Worm (Caenorhabditis elegans) whole organism, L4/young adult: ENCODE results near the gene K11D12.8.

Source experiments
- W03F9.2 ChIP-seq: fragments of 150-350 bp; optimal IDR thresholded peaks from 2 replicates; lab custom pipeline; 2014; ENCODE audit warnings: missing biosample characterization, missing genetic modification characterization
- dao-5 ChIP-seq: sonication (generic microtip); optimal IDR thresholded peaks from 2 replicates; lab custom pipeline; 2016; ENCODE audit warnings: missing genotype, missing genetic modification characterization, moderate library complexity, missing compliant biosample characterization
- him-1 ChIP-seq: sonication (generic microtip); optimal IDR thresholded peaks from 2 replicates; lab custom pipeline; 2016; ENCODE audit warnings: missing genotype, missing genetic modification reagents, missing genetic modification characterization, missing compliant biosample characterization

Gene K11D12.8

ce11 chrV:5050073-5050599, 9.3 kb upstream of the K11D12.8 start:
- TF ChIP-seq him-1 (tag; lab: Kevin White, UChicago), result no peak

- peak; percentile 80 for TF ChIP-seq him-1 (tag; lab: Kevin White, UChicago)
- no peak for TF ChIP-seq dao-5 (tag; lab: Kevin White, UChicago)
- TF ChIP-seq W03F9.2 (tag; lab: Kevin White, UChicago), result peak; percentile 0
These were observed 8.6 kb upstream of the K11D12.8 start, which contains the start of the genes pqn-51 and K11D12.14 for ce11 chrV:5049333-5049942. pqn-51 (plus strand) TSS chrV:5049607. K11D12.14 (plus strand) TSS chrV:5049636.

ce11 chrV:5046558-5046957, 5.8 kb upstream of the K11D12.8 start:
- TF ChIP-seq W03F9.2 (tag; lab: Kevin White, UChicago) (no peak), him-1 (tag; lab: Kevin White, UChicago) (no peak), dao-5 (tag; lab: Kevin White, UChicago) (no peak)

ce11 chrV:5046103-5046502, 5.3 kb upstream of the K11D12.8 start, which contains the start of gene exc-14:
exc-14 (minus strand) TSS chrV:5046203.
- TF ChIP-seq W03F9.2 (tag; lab: Kevin White, UChicago) (no peak), him-1 (tag; lab: Kevin White, UChicago) (no peak), dao-5 (tag; lab: Kevin White, UChicago) (no peak)

- TF ChIP-seq W03F9.2 (tag; lab: Kevin White, UChicago), result no peak
- TF ChIP-seq him-1 (tag; lab: Kevin White, UChicago), result no peak
These were observed 1.2 kb downstream of the K11D12.8 start, which contains the start of gene K11D12.11 for ce11 chrV:5039559-5039958. K11D12.11 (minus strand) TSS chrV:5039600.

ce11 chrV:5038449-5038848, 2.4 kb downstream of the K11D12.8 start:
- no peak for TF ChIP-seq him-1 (tag; lab: Kevin White, UChicago)
- no peak for TF ChIP-seq dao-5 (tag; lab: Kevin White, UChicago)
- no peak for TF ChIP-seq W03F9.2 (tag; lab: Kevin White, UChicago)

ce11 chrV:5036364-5036763, 4.4 kb downstream of the K11D12.8 start, which contains the start of gene K11D12.7:
K11D12.7 (minus strand) TSS chrV:5036464.
- TF ChIP-seq W03F9.2 (tag; lab: Kevin White, UChicago) (no peak), dao-5 (tag; lab: Kevin White, UChicago) (no peak), him-1 (tag; lab: Kevin White, UChicago) (no peak)

ce11 chrV:5035058-5035457, 5.7 kb downstream of the K11D12.8 start, which contains the start of gene K11D12.6:
K11D12.6 (minus strand) TSS chrV:5035158.
- TF ChIP-seq him-1 (tag; lab: Kevin White, UChicago), result no peak
- no peak for TF ChIP-seq W03F9.2 (tag; lab: Kevin White, UChicago)
- no peak for TF ChIP-seq dao-5 (tag; lab: Kevin White, UChicago)

ce11 chrV:5033099-5033498, 7.7 kb downstream of the K11D12.8 start, which contains the start of gene K11D12.13:
K11D12.13 (plus strand) TSS chrV:5033399.
- TF ChIP-seq W03F9.2 (tag; lab: Kevin White, UChicago) (no peak), dao-5 (tag; lab: Kevin White, UChicago) (no peak), him-1 (tag; lab: Kevin White, UChicago) (no peak)

- TF ChIP-seq him-1 (tag; lab: Kevin White, UChicago) (no peak), dao-5 (tag; lab: Kevin White, UChicago) (no peak), W03F9.2 (tag; lab: Kevin White, UChicago) (no peak)
These were observed 8.6 kb downstream of the K11D12.8 start for ce11 chrV:5032176-5032575.

ce11 chrV:5031764-5032163, 9.0 kb downstream of the K11D12.8 start:
- no peak for TF ChIP-seq him-1 (tag; lab: Kevin White, UChicago)
- TF ChIP-seq dao-5 (tag; lab: Kevin White, UChicago), result no peak
- no peak for TF ChIP-seq W03F9.2 (tag; lab: Kevin White, UChicago)

ce11 chrV:5030715-5031114, 10.1 kb downstream of the K11D12.8 start, which contains the start of gene swt-7:
swt-7 (minus strand) TSS chrV:5030815.
- no peak for TF ChIP-seq him-1 (tag; lab: Kevin White, UChicago)
- no peak for TF ChIP-seq dao-5 (tag; lab: Kevin White, UChicago)
- no peak for TF ChIP-seq W03F9.2 (tag; lab: Kevin White, UChicago)

ce11 chrV:5030212-5030611, 10.6 kb downstream of the K11D12.8 start:
- no peak for TF ChIP-seq W03F9.2 (tag; lab: Kevin White, UChicago)
- TF ChIP-seq dao-5 (tag; lab: Kevin White, UChicago), result no peak
- TF ChIP-seq him-1 (tag; lab: Kevin White, UChicago), result no peak

- TF ChIP-seq dao-5 (tag; lab: Kevin White, UChicago), result no peak
- no peak for TF ChIP-seq W03F9.2 (tag; lab: Kevin White, UChicago)
- TF ChIP-seq him-1 (tag; lab: Kevin White, UChicago), result no peak
These were observed 13.2 kb downstream of the K11D12.8 start, which contains the start of gene cpt-4 for ce11 chrV:5027640-5028039. cpt-4 (minus strand) TSS chrV:5027723.
